Worm (Caenorhabditis elegans) whole organism, midembryonic: ENCODE results near the gene F41G4.8.

Source experiments
- T22C8.4 ChIP-seq: fragments of 200-800 bp; sonication (Bioruptor generic); IDR thresholded peaks from 2 replicates; pipeline ENCODE4 v1.3.6; 2022; ENCODE audit warnings: missing genetic modification characterization, missing compliant biosample characterization
- cog-1 ChIP-seq: sonication (generic microtip); optimal IDR thresholded peaks from 2 replicates; lab custom pipeline; 2016; ENCODE audit warnings: missing genetic modification characterization, missing compliant biosample characterization
- flt-1 ChIP-seq: fragments of 200-800 bp; sonication (Bioruptor generic); IDR thresholded peaks from 2 replicates; pipeline ENCODE4 v1.3.6; 2022; ENCODE audit warnings: missing genetic modification characterization, missing compliant biosample characterization
- med-1 ChIP-seq: sonication (generic microtip); optimal IDR thresholded peaks from 2 replicates; lab custom pipeline; 2017; ENCODE audit warnings: missing genetic modification characterization, mild to moderate bottlenecking, missing compliant biosample characterization, antibody characterized with exemption, missing genetic modification reagents; ENCODE audit not compliant: insufficient read depth
- ztf-23 ChIP-seq: fragments of 200-800 bp; sonication (Bioruptor generic); IDR thresholded peaks from 2 replicates; pipeline ENCODE4 v1.3.6; 2022; ENCODE audit warnings: missing genetic modification reagents, missing genetic modification characterization, missing compliant biosample characterization

ce11 chrX:16811974-16812373 lies 32.9 kb downstream of the F41G4.8 start:
- no peak for TF ChIP-seq ztf-23 (GFP tag; lab: Robert Waterston, UW)
- TF ChIP-seq flt-1: no peak
- no peak for TF ChIP-seq T22C8.4 (GFP tag; lab: Robert Waterston, UW)
- TF ChIP-seq cog-1 (tag; lab: Kevin White, UChicago): no peak
- TF ChIP-seq med-1 (GFP tag; lab: Kevin White, UChicago): no peak
